Fruit fly (Drosophila melanogaster): Measurements from ENCODE around the gene CG10096.

CG10096 gene

dm6 chr3R:12439401-12440143 is 43.8 kb upstream of the CG10096 start, which contains the start of gene Desat1 (continued):
- no peak for TF ChIP-seq pros (GFP tag; optimal IDR thresholded peaks at IDR 0.05)
- peak; percentile 8 for TF ChIP-seq CG30403 (GFP tag; optimal IDR thresholded peaks at IDR 0.05)
- no peak for TF ChIP-seq dmrt99B (tag; optimal IDR thresholded peaks at IDR 0.05)
- no peak for TF ChIP-seq CG7372 (GFP tag; IDR thresholded peaks at IDR 0.05)
- TF ChIP-seq bowl (GFP tag; IDR thresholded peaks at IDR 0.05) = no peak
- no peak for TF ChIP-seq sob (GFP tag; IDR thresholded peaks at IDR 0.05)
- TF ChIP-seq Xrp1 (GFP tag; IDR thresholded peaks at IDR 0.05) = no peak
- no peak for TF ChIP-seq ttk (GFP tag; IDR thresholded peaks at IDR 0.05)
- no peak for TF ChIP-seq MTF-1 (GFP tag; optimal IDR thresholded peaks at IDR 0.05; ENCODE audit: borderline replicate concordance)
- peak; percentile 93 for TF ChIP-seq Dll (GFP tag; IDR thresholded peaks at IDR 0.05; ENCODE audit: partially characterized antibody)
- TF ChIP-seq Gsc (GFP tag; IDR thresholded peaks at IDR 0.05) = no peak
- no peak for TF ChIP-seq p53 (GFP tag; optimal IDR thresholded peaks at IDR 0.05)
- no peak for TF ChIP-seq CrebB (tag; optimal IDR thresholded peaks at IDR 0.05)
- peak; percentile 93 for TF ChIP-seq unc-4 (GFP tag; IDR thresholded peaks at IDR 0.05; ENCODE audit: partially characterized antibody)
- no peak for TF ChIP-seq Chrac-16 (GFP tag; optimal IDR thresholded peaks at IDR 0.05)
- no peak for TF ChIP-seq her (GFP tag; optimal IDR thresholded peaks at IDR 0.05)
- TF ChIP-seq CG6272 (GFP tag; IDR thresholded peaks at IDR 0.05) = no peak
- TF ChIP-seq CG10209 (GFP tag; optimal IDR thresholded peaks at IDR 0.05) = no peak
- no peak for TF ChIP-seq chn (GFP tag; optimal IDR thresholded peaks at IDR 0.05)
- TF ChIP-seq CG12071 (GFP tag; optimal IDR thresholded peaks at IDR 0.05) = no peak
- TF ChIP-seq CG4360 (GFP tag; IDR thresholded peaks at IDR 0.05) = no peak
- TF ChIP-seq hkb (optimal IDR thresholded peaks at IDR 0.05) = no peak
- no peak for TF ChIP-seq hkb (GFP tag; IDR thresholded peaks at IDR 0.05)
- TF ChIP-seq CG12104 (GFP tag; optimal IDR thresholded peaks at IDR 0.05) = no peak
- TF ChIP-seq CG7271 (tag; optimal IDR thresholded peaks at IDR 0.05) = no peak
- no peak for TF ChIP-seq CG3281 (GFP tag; optimal IDR thresholded peaks at IDR 0.05)
- no peak for TF ChIP-seq CG11085 (GFP tag; IDR thresholded peaks at IDR 0.05)
- TF ChIP-seq dm (GFP tag; optimal IDR thresholded peaks at IDR 0.05) = no peak
- no peak for TF ChIP-seq dan (GFP tag; IDR thresholded peaks at IDR 0.05)
- no peak for TF ChIP-seq Dad (GFP tag; optimal IDR thresholded peaks at IDR 0.05)
- TF ChIP-seq Hey (tag; optimal IDR thresholded peaks at IDR 0.05) = no peak
- TF ChIP-seq CG9876 (GFP tag; optimal IDR thresholded peaks at IDR 0.05) = no peak
- TF ChIP-seq Blimp-1 (GFP tag; optimal IDR thresholded peaks at IDR 0.05) = no peak
- TF ChIP-seq psq (GFP tag; optimal IDR thresholded peaks at IDR 0.05) = no peak
- peak; percentile 74 for TF ChIP-seq CG34376 (GFP tag; optimal IDR thresholded peaks at IDR 0.05)
- TF ChIP-seq pita (GFP tag; optimal IDR thresholded peaks at IDR 0.05) = no peak
- no peak for TF ChIP-seq ranshi (GFP tag; IDR thresholded peaks at IDR 0.05)
- TF ChIP-seq Dip3 (GFP tag; optimal IDR thresholded peaks at IDR 0.05) = no peak
- peak; percentile 90 for TF ChIP-seq knrl (GFP tag; IDR thresholded peaks at IDR 0.05; ENCODE audit: partially characterized antibody)
- no peak for TF ChIP-seq CG8944 (GFP tag; optimal IDR thresholded peaks at IDR 0.05)
- TF ChIP-seq CG12769 (tag; optimal IDR thresholded peaks at IDR 0.05) = no peak
- no peak for TF ChIP-seq CG3726 (GFP tag; IDR thresholded peaks at IDR 0.05)
- TF ChIP-seq HLHmδ (GFP tag; optimal IDR thresholded peaks at IDR 0.05) = no peak
- TF ChIP-seq bsh (GFP tag; optimal IDR thresholded peaks at IDR 0.05) = no peak
- no peak for TF ChIP-seq CG2678 (tag; optimal IDR thresholded peaks at IDR 0.05)
- TF ChIP-seq CG11247 (GFP tag; IDR thresholded peaks at IDR 0.05) = no peak
- TF ChIP-seq Camta (GFP tag; optimal IDR thresholded peaks at IDR 0.05) = no peak
- TF ChIP-seq Scr (GFP tag; IDR thresholded peaks at IDR 0.05; ENCODE audit: partially characterized antibody) = peak; percentile 91
- no peak for TF ChIP-seq CG18599 (GFP tag; optimal IDR thresholded peaks at IDR 0.05)
- TF ChIP-seq nerfin-2 (GFP tag; IDR thresholded peaks at IDR 0.05; ENCODE audit: partially characterized antibody) = peak; percentile 77
